Worm (Caenorhabditis elegans): ENCODE results near the gene pals-37.

- TF ChIP-seq ama-1 (optimal IDR thresholded peaks at IDR 0.05) (no peak), scrt-1 (GFP tag; IDR thresholded peaks at IDR 0.05) (no peak)
These were observed 43.3 kb upstream of the pals-37 start, which contains the start of gene srt-39 for ce11 chrV:12484585-12484984.
